Fruit fly (Drosophila melanogaster) whole organism, prepupa: Measurements from ENCODE around the gene CG14356.

Source experiments
- CG10631 ChIP-seq: fragments of 200-800 bp; sonication (Bioruptor generic); optimal IDR thresholded peaks from 2 replicates; lab custom pipeline; 2016; ENCODE audit warnings: missing biosample characterization, missing genetic modification characterization
- CG10669 ChIP-seq: fragments of 200-800 bp; sonication (Bioruptor generic); optimal IDR thresholded peaks from 3 replicates; lab custom pipeline; 2018; ENCODE audit warnings: missing biosample characterization, mild to moderate bottlenecking, missing genetic modification characterization, moderate library complexity
- CG11294 ChIP-seq: fragments of 200-800 bp; sonication (Bioruptor generic); IDR thresholded peaks from 2 replicates; pipeline ENCODE4 v1.3.6; 2022; ENCODE audit warnings: missing biosample characterization, missing genetic modification characterization
- CG11762 ChIP-seq: fragments of 200-800 bp; sonication (Bioruptor generic); optimal IDR thresholded peaks from 3 replicates; lab custom pipeline; 2016; ENCODE audit warnings: missing biosample characterization, missing genetic modification characterization; ENCODE audit not compliant: insufficient read depth
- CG15336 ChIP-seq: fragments of 200-800 bp; sonication (Bioruptor generic); IDR thresholded peaks from 2 replicates; pipeline ENCODE4 v1.3.6; 2022; ENCODE audit warnings: missing biosample characterization, missing genetic modification characterization
- CG16779 ChIP-seq: fragments of 200-800 bp; sonication (Bioruptor generic); optimal IDR thresholded peaks from 3 replicates; lab custom pipeline; 2017; ENCODE audit warnings: missing biosample characterization, mild to moderate bottlenecking, missing genetic modification characterization
- CG3032 ChIP-seq: fragments of 200-800 bp; optimal IDR thresholded peaks from 2 replicates; lab custom pipeline; 2019; ENCODE audit warnings: missing biosample characterization, mild to moderate bottlenecking, missing genetic modification characterization, moderate library complexity
- CG34406 ChIP-seq: fragments of 200-800 bp; sonication (Bioruptor generic); optimal IDR thresholded peaks from 3 replicates; lab custom pipeline; 2016; ENCODE audit warnings: missing biosample characterization, missing genetic modification characterization
- CG3919 ChIP-seq: fragments of 200-800 bp; sonication (Bioruptor generic); optimal IDR thresholded peaks from 3 replicates; lab custom pipeline; 2016; ENCODE audit warnings: missing biosample characterization, missing genetic modification characterization
- CG4318 ChIP-seq: fragments of 200-800 bp; sonication (Bioruptor generic); optimal IDR thresholded peaks from 3 replicates; lab custom pipeline; 2017; ENCODE audit warnings: missing biosample characterization, mild to moderate bottlenecking, missing genetic modification characterization
- CG6163 ChIP-seq: fragments of 200-800 bp; sonication (Bioruptor generic); IDR thresholded peaks from 3 replicates; pipeline ENCODE4 v1.3.6; 2022; ENCODE audit warnings: missing biosample characterization, missing genetic modification characterization
- CG6276 ChIP-seq: fragments of 200-800 bp; sonication (Bioruptor generic); optimal IDR thresholded peaks from 2 replicates; lab custom pipeline; 2017; ENCODE audit warnings: missing biosample characterization, mild to moderate bottlenecking, missing genetic modification characterization
- CG6792 ChIP-seq: fragments of 200-800 bp; sonication (Bioruptor generic); optimal IDR thresholded peaks from 3 replicates; lab custom pipeline; 2016; ENCODE audit warnings: missing biosample characterization, missing genetic modification characterization
- CG6808 ChIP-seq: fragments of 200-800 bp; sonication (Bioruptor generic); optimal IDR thresholded peaks from 3 replicates; lab custom pipeline; 2017; ENCODE audit warnings: missing biosample characterization, missing genetic modification characterization, mild to moderate bottlenecking, moderate library complexity, missing genetic modification reagents
- CG8632 ChIP-seq: fragments of 200-800 bp; sonication (Bioruptor generic); optimal IDR thresholded peaks from 3 replicates; lab custom pipeline; 2016; ENCODE audit warnings: missing biosample characterization, missing genetic modification characterization
- Eip75B ChIP-seq: fragments of 200-800 bp; sonication (Bioruptor generic); optimal IDR thresholded peaks from 3 replicates; lab custom pipeline; 2016; ENCODE audit warnings: missing biosample characterization, missing genetic modification characterization
- Eip78C ChIP-seq: fragments of 200-800 bp; sonication (Bioruptor generic); peaks from one replicate; lab custom pipeline; 2016; ENCODE audit warnings: missing biosample characterization, missing genetic modification characterization
- Ets21C ChIP-seq: fragments of 200-800 bp; sonication (Bioruptor generic); optimal IDR thresholded peaks from 3 replicates; lab custom pipeline; 2016; ENCODE audit warnings: missing biosample characterization, missing genetic modification characterization
- Ets96B ChIP-seq: fragments of 200-800 bp; optimal IDR thresholded peaks from 2 replicates; lab custom pipeline; 2019; ENCODE audit warnings: missing biosample characterization, mild to moderate bottlenecking, missing genetic modification characterization, moderate library complexity
- Hr39 ChIP-seq: fragments of 200-800 bp; sonication (Bioruptor generic); optimal IDR thresholded peaks from 2 replicates; lab custom pipeline; 2016; ENCODE audit warnings: missing biosample characterization, missing genetic modification characterization
- Hr4 ChIP-seq: fragments of 200-800 bp; sonication (Bioruptor generic); optimal IDR thresholded peaks from 3 replicates; lab custom pipeline; 2016; ENCODE audit warnings: missing biosample characterization, missing genetic modification characterization
- Met ChIP-seq: fragments of 200-800 bp; sonication (Bioruptor generic); optimal IDR thresholded peaks from 3 replicates; lab custom pipeline; 2016; ENCODE audit warnings: missing biosample characterization, missing genetic modification characterization
- OdsH ChIP-seq: fragments of 200-800 bp; sonication (Bioruptor generic); optimal IDR thresholded peaks from 3 replicates; lab custom pipeline; 2016; ENCODE audit warnings: missing biosample characterization, missing genetic modification characterization
- Smox ChIP-seq: fragments of 200-800 bp; sonication (Bioruptor generic); optimal IDR thresholded peaks from 3 replicates; lab custom pipeline; 2016; ENCODE audit warnings: missing biosample characterization, missing genetic modification characterization
- Sox102F ChIP-seq: fragments of 200-800 bp; sonication (Bioruptor generic); optimal IDR thresholded peaks from 2 replicates; lab custom pipeline; 2016; ENCODE audit warnings: missing biosample characterization, mild to moderate bottlenecking, missing genetic modification characterization
- Sox14 ChIP-seq: fragments of 200-800 bp; sonication (Bioruptor generic); optimal IDR thresholded peaks from 3 replicates; lab custom pipeline; 2016; ENCODE audit warnings: missing biosample characterization, missing genetic modification characterization
- Sox15 ChIP-seq: fragments of 200-800 bp; sonication (Bioruptor generic); optimal IDR thresholded peaks from 3 replicates; lab custom pipeline; 2016; ENCODE audit warnings: missing biosample characterization, missing genetic modification characterization
- achi ChIP-seq: fragments of 200-800 bp; sonication (Bioruptor generic); optimal IDR thresholded peaks from 3 replicates; lab custom pipeline; 2016; ENCODE audit warnings: missing biosample characterization, missing genetic modification characterization
- acj6 ChIP-seq: fragments of 200-800 bp; sonication (Bioruptor generic); optimal IDR thresholded peaks from 3 replicates; lab custom pipeline; 2016; ENCODE audit warnings: missing biosample characterization, missing genetic modification characterization
- cyc ChIP-seq: fragments of 200-800 bp; sonication (Bioruptor generic); optimal IDR thresholded peaks from 3 replicates; lab custom pipeline; 2016; ENCODE audit warnings: missing biosample characterization, missing genetic modification characterization
- dac ChIP-seq: fragments of 200-800 bp; sonication (Bioruptor generic); optimal IDR thresholded peaks from 2 replicates; lab custom pipeline; 2017; ENCODE audit warnings: missing biosample characterization, mild to moderate bottlenecking, missing genetic modification characterization
- dsx ChIP-seq: fragments of 200-800 bp; optimal IDR thresholded peaks from 3 replicates; lab custom pipeline; 2019; ENCODE audit warnings: missing biosample characterization, mild to moderate bottlenecking, missing genetic modification characterization, moderate library complexity; ENCODE audit not compliant: poor library complexity, severe bottlenecking
- fd59A ChIP-seq: fragments of 200-800 bp; sonication (Bioruptor generic); optimal IDR thresholded peaks from 2 replicates; lab custom pipeline; 2017; ENCODE audit warnings: missing biosample characterization, mild to moderate bottlenecking, missing genetic modification characterization, missing genetic modification reagents
- lz ChIP-seq: fragments of 200-800 bp; sonication (Bioruptor generic); optimal IDR thresholded peaks from 3 replicates; lab custom pipeline; 2016; ENCODE audit warnings: missing biosample characterization, missing genetic modification characterization
- net ChIP-seq: fragments of 200-800 bp; sonication (Bioruptor generic); optimal IDR thresholded peaks from 3 replicates; lab custom pipeline; 2016; ENCODE audit warnings: missing biosample characterization, missing genetic modification characterization
- pdm3 ChIP-seq: fragments of 200-800 bp; sonication (Bioruptor generic); optimal IDR thresholded peaks from 3 replicates; lab custom pipeline; 2016; ENCODE audit warnings: missing biosample characterization, missing genetic modification characterization
- spab ChIP-seq: fragments of 200-800 bp; sonication (Bioruptor generic); optimal IDR thresholded peaks from 2 replicates; lab custom pipeline; 2017; ENCODE audit warnings: missing biosample characterization, mild to moderate bottlenecking, missing genetic modification characterization, missing genetic modification reagents
- topi ChIP-seq: fragments of 200-800 bp; sonication (Bioruptor generic); optimal IDR thresholded peaks from 3 replicates; lab custom pipeline; 2016; ENCODE audit warnings: missing biosample characterization, missing genetic modification characterization
- vri ChIP-seq: fragments of 200-800 bp; sonication (Bioruptor generic); optimal IDR thresholded peaks from 3 replicates; lab custom pipeline; 2016; ENCODE audit warnings: missing biosample characterization, mild to moderate bottlenecking, missing genetic modification characterization

CG14356 gene

DNA sequence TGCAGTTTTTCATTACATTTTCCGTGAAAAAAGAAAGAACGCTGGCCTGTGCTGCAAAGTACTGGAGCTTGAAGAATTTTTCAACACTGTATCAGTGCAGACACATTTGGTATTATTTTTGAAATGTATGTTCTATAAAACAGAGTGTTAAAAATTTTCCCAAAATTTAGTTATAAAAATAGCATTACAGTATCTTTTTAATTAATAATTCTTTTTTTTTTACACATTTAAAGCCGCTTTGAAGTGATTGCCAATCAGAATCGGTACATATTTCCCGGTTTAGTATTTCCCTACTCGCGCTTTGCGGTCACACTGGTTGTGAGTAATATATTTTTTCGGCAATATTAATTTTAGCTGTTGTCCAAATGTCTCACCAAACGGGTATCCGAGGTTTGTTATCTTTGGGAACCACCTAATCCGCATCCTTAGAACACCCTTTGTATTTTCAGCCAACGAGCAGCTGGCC, 9.5 kb downstream of the CG14356 start, which contains the start of the genes Abi and twf (continued):
- no peak for TF ChIP-seq Eip75B
- peak; percentile 70 for TF ChIP-seq lz (GFP tag; lab: Kevin White, UChicago)
- peak; percentile 38 for TF ChIP-seq vri (GFP tag; lab: Kevin White, UChicago)
- peak; percentile 63 for TF ChIP-seq achi (GFP tag; lab: Kevin White, UChicago)
- TF ChIP-seq OdsH (GFP tag; lab: Kevin White, UChicago) = peak; percentile 80
- peak; percentile 60 for TF ChIP-seq Sox102F (GFP tag; lab: Kevin White, UChicago)
- 0 out of 2 replicates have a peak, but pooled peaks have one; percentile 30 for TF ChIP-seq CG15336 (GFP tag; lab: Robert Waterston, UW)
- peak; percentile 64 for TF ChIP-seq Smox
- TF ChIP-seq Ets21C = peak; percentile 39
- no peak for TF ChIP-seq CG4318 (GFP tag; lab: Kevin White, UChicago)
- peak; percentile 90 for TF ChIP-seq Eip78C (GFP tag; lab: Kevin White, UChicago)
- TF ChIP-seq net (GFP tag; lab: Kevin White, UChicago) = peak; percentile 33
- peak; percentile 14 for TF ChIP-seq fd59A
- peak; percentile 74 for TF ChIP-seq Sox14
- peak; percentile 67 for TF ChIP-seq acj6 (GFP tag; lab: Kevin White, UChicago)
- TF ChIP-seq CG34406 (GFP tag; lab: Kevin White, UChicago) = peak; percentile 48

DNA sequence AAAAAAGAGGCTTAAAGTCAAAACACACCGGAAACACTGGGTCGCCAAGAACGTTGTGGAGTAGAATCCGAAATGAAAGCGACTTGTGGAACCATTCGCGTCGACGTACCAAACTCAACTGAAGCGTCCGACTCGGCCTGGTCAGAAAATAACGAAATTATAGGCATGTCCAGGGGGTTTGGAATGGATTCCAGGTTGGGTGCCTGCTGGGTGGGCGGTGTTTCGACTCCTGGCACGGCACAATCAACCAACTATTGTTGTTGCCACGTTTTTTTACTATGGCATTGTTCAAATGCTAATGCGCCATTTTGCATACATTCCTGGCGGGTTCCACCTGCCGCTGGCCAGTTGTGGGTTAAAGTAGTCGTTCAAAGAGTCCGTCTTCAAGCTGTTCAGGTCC, 13.5 kb downstream of the CG14356 start, which contains the start of gene Kif19A:
Gene Kif19A (minus strand): TSS at position 101 of the 400 bp plus-strand sequence.
- TF ChIP-seq CG3032 (tag; lab: Kevin White, UChicago) (no peak), dac (no peak), achi (GFP tag; lab: Kevin White, UChicago) (no peak), cyc (GFP tag; lab: Kevin White, UChicago) (no peak), Ets96B (tag; lab: Kevin White, UChicago) (no peak), CG34406 (GFP tag; lab: Kevin White, UChicago) (no peak), CG10631 (no peak), Eip75B (no peak), Sox14 (no peak), CG8632 (no peak), Met (GFP tag; lab: Kevin White, UChicago) (no peak), Smox (no peak), CG15336 (GFP tag; lab: Robert Waterston, UW) (no peak)
- TF ChIP-seq, all 60 proteins: peak for 0

DNA sequence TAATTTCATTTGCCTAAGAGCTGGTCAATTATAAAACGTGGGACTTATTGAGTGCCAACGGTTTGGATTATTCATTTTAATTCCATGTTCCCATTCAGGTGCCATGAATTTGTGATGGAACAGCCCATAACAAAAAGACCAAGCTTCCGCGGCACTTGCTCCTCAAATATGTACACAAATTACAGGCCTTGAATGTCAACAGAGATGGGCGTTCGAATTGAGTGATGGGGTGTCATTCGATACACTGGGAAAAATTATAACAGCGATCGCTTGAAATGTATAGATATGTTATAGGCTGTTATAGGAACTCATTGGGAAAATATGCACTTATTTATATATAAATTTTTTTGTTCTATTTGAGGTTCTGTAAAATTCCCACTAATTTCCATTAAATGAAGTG, 15.8 kb downstream of the CG14356 start:
- no peak for TF ChIP-seq topi (GFP tag; lab: Kevin White, UChicago)

DNA sequence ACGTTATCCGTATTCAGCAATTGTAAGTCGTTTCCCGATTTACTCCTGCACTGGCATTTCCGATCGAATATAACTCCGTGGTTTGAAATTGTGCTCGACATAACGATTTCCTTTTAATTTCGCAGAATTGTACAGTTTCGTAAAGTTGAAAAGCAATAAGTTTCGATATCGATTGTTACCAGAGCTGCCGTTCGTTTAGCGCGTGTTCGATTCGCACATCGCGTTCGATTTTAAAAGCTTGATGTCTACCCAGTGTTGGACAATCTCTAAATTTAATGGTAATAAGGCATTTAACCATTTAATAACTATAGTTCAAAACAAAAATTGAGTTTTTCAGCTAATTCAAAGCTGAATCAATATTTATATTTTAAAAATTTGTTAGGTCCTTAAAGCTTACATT, 19.8 kb downstream of the CG14356 start, which contains the start of gene CG14357:
Gene CG14357 (minus strand): TSS at position 101 of the 400 bp plus-strand sequence.
- TF ChIP-seq Hr4 (GFP tag; lab: Kevin White, UChicago) = no peak
- TF ChIP-seq, all 60 proteins: peak for 0

DNA sequence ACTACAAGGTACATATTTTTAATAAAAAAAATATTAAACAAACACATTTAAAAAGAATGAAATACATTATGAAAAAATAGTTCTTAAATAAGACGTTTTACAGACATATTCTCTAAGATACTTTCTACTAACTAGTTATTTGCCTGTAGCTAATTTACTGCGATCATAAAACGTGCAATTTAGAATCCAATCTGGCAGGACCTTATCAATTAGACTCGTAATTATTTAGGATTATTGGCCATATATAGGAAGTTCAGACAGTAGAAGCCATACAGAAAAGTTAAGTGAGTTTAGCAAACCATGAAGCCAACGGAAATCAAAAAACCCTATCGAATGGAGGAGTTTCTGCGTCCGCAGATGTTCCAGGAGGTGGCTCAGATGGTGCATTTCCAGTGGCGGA, 22.7 kb downstream of the CG14356 start, which contains the start of gene Or88a:
Gene Or88a (plus strand): TSS at position 301 of the 400 bp plus-strand sequence.
- TF ChIP-seq CG10631 (no peak), Sox15 (GFP tag; lab: Kevin White, UChicago) (no peak), dsx (GFP tag; lab: Kevin White, UChicago) (no peak), CG16779 (tag; lab: Kevin White, UChicago) (no peak), pdm3 (GFP tag; lab: Kevin White, UChicago) (no peak), topi (GFP tag; lab: Kevin White, UChicago) (no peak), Hr39 (GFP tag; lab: Kevin White, UChicago) (no peak)

DNA sequence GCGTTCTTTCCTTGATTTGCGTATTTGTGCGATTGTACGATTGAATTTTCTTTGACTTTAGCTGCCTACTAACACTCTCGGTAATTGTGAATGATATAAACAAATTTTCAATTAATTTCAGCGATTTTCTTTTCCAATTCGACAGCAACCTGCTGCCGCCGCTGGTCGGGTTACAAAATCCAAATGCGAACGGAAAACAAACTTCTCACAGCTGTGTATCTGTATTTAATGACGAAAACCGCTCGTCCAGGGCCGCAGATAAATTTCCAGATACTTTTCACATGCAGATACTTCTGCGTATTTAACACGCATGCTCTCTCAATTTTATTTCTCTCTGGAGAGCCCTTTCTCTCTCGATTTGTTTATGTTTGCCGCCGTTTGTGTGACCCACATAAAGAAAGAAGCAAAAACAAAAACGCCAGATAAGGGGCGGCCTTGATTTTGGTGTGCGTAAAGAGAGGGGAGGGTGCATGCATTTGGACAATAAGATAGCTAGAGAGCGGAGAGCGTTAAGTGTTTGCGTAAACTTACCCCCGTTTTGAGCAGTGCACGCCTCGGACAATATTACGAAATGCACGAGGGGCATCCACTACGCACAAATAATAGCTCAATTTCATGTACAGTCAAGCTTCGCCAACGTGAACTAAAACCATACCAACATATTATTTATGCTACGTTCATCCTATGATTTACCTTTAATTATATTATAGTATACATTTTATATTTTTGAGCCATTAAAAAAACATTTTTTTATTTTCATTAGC, 23.5 kb downstream of the CG14356 start, which contains the start of gene CG12402:
Gene CG12402 (minus strand): TSS at position 164 of the 764 bp plus-strand sequence.
- TF ChIP-seq Hr39 (GFP tag; lab: Kevin White, UChicago) = peak; percentile 58
- TF ChIP-seq CG6808 (GFP tag; lab: Kevin White, UChicago) = peak; percentile 30
- peak; percentile 49 for TF ChIP-seq CG6792 (GFP tag; lab: Kevin White, UChicago)
- TF ChIP-seq dsx (GFP tag; lab: Kevin White, UChicago) = no peak
- peak; percentile 35 for TF ChIP-seq CG10669 (GFP tag; lab: Kevin White, UChicago)
- peak; percentile 43 for TF ChIP-seq CG6276 (GFP tag; lab: Kevin White, UChicago)
- TF ChIP-seq CG15336 (GFP tag; lab: Robert Waterston, UW) = peak; percentile 60; the same call in 1 of the 2 replicates
- peak; percentile 24 for TF ChIP-seq spab (GFP tag; lab: Kevin White, UChicago)
- TF ChIP-seq CG3919 (GFP tag; lab: Kevin White, UChicago) = peak; percentile 60
- no peak for TF ChIP-seq Ets21C
- no peak for TF ChIP-seq CG11762 (GFP tag; lab: Kevin White, UChicago)
- TF ChIP-seq Hr4 (GFP tag; lab: Kevin White, UChicago) = peak; percentile 14
- peak; percentile 51 for TF ChIP-seq CG11294 (GFP tag; lab: Robert Waterston, UW)
- no peak for TF ChIP-seq topi (GFP tag; lab: Kevin White, UChicago)
- peak; percentile 57; the same call in 1 of the 3 replicates for TF ChIP-seq CG6163 (GFP tag; lab: Robert Waterston, UW)
